Worm (Caenorhabditis elegans): Measurements from ENCODE around the gene T21D12.7.

DNA sequence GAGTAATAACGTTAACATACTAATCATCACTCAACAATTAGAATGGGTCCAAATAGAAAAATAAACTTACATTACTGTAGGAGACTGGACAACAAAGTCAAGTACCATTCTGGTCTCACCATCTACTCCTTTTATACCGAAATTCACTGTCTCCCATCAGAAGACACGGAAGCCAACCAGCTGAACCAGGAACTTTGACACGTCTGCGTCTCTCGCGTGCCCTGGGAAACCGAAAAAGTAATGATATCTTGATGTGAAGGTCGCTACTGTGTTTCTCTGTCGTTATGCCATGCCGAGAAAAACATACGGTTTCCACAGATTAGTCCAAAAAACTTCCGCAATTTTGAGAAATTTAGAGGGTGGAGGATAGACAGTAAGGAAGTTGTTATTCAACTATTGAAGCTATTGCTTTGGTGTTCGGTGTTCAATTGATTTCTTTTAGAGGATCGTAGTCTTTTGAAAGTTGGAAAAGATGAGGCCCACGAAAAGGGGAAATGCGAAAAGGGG is 35.4 kb upstream of the T21D12.7 start, which contains the start of gene col-101:
- TF ChIP-seq snpc-4 (tag; optimal IDR thresholded peaks at IDR 0.05) (no peak), R02D3.7 (tag; optimal IDR thresholded peaks at IDR 0.05) (no peak), skn-1 (tag; optimal IDR thresholded peaks at IDR 0.05) (no peak), php-3 (GFP tag; IDR thresholded peaks at IDR 0.05) (no peak), ztf-11 (tag; optimal IDR thresholded peaks at IDR 0.05) (no peak), ceh-82 (tag; optimal IDR thresholded peaks at IDR 0.05) (no peak), madf-5 (GFP tag; IDR thresholded peaks at IDR 0.05) (no peak), unc-130 (GFP tag; optimal IDR thresholded peaks at IDR 0.05) (no peak), nhr-11 (tag; optimal IDR thresholded peaks at IDR 0.05) (no peak), ama-1 (optimal IDR thresholded peaks at IDR 0.05) (no peak)

Measured in whole organism, L4 larva.